Worm (Caenorhabditis elegans) whole organism, L1 larva: Measurements from ENCODE around the gene sdz-33.
A peak's percentile ranks its signal among the peaks of the same experiment; 100 is the strongest.

Source experiments
- C04F5.9 ChIP-seq: sonication (generic microtip); optimal IDR thresholded peaks from 2 replicates; lab custom pipeline; 2016; ENCODE audit warnings: missing genetic modification characterization, missing compliant biosample characterization
- C34B4.2 ChIP-seq: sonication (generic microtip); optimal IDR thresholded peaks from 2 replicates; lab custom pipeline; 2017; ENCODE audit warnings: mild to moderate bottlenecking, missing genetic modification characterization, missing compliant biosample characterization
- ceh-8 ChIP-seq: fragments of 200-800 bp; sonication (Bioruptor generic); optimal IDR thresholded peaks from 2 replicates; lab custom pipeline; 2018; ENCODE audit warnings: mild to moderate bottlenecking, missing genetic modification characterization, moderate library complexity, missing compliant biosample characterization
- ces-1 ChIP-seq: fragments of 150-350 bp; optimal IDR thresholded peaks from 2 replicates; lab custom pipeline; 2014; ENCODE audit warnings: missing biosample characterization, missing genetic modification reagents, missing genetic modification characterization
- efl-1 ChIP-seq, 4 experiments: fragments of 150-350 bp; optimal IDR thresholded peaks in 3 of 4; peaks in 1 of 4; 1 replicate in 1 of 4; 2 replicates in 3 of 4; lab custom pipeline; 2014; ENCODE audit warnings: missing biosample characterization in 2 of 4, missing genetic modification characterization in 2 of 4, missing genetic modification reagents in 2 of 4
- efl-3 ChIP-seq: fragments of 200-800 bp; sonication (Bioruptor generic); optimal IDR thresholded peaks from 2 replicates; lab custom pipeline; 2018; ENCODE audit warnings: mild to moderate bottlenecking, missing genetic modification characterization, missing compliant biosample characterization
- egl-13 ChIP-seq: sonication (generic microtip); optimal IDR thresholded peaks from 2 replicates; lab custom pipeline; 2016; ENCODE audit warnings: missing genotype, missing genetic modification reagents, missing genetic modification characterization, missing compliant biosample characterization
- elt-3 ChIP-seq, 6 experiments: fragments of 150-350 bp in 1 of 6; sonication (generic microtip); optimal IDR thresholded peaks; 2 replicates each; lab custom pipeline; 2017 to 2018; ENCODE audit warnings: missing biosample characterization in 6 of 6, missing genetic modification characterization in 6 of 6, inconsistent platforms in 1 of 6
- fkh-8 ChIP-seq: sonication (generic microtip); optimal IDR thresholded peaks from 2 replicates; lab custom pipeline; 2016; ENCODE audit warnings: mild to moderate bottlenecking, missing genetic modification characterization, missing compliant biosample characterization
- grh-1 ChIP-seq: fragments of 200-800 bp; sonication (Bioruptor generic); IDR thresholded peaks from 2 replicates; pipeline ENCODE4 v1.3.6; 2022; ENCODE audit warnings: missing genetic modification reagents, missing genetic modification characterization, missing compliant biosample characterization
- hlh-17 ChIP-seq: fragments of 200-800 bp; sonication (Bioruptor generic); optimal IDR thresholded peaks from 2 replicates; lab custom pipeline; 2018; ENCODE audit warnings: missing genetic modification characterization, mild to moderate bottlenecking, missing compliant biosample characterization, moderate library complexity, borderline replicate concordance
- hlh-4 ChIP-seq: sonication (generic microtip); optimal IDR thresholded peaks from 2 replicates; lab custom pipeline; 2016; ENCODE audit warnings: mild to moderate bottlenecking, missing genetic modification characterization, missing compliant biosample characterization
- jun-1 ChIP-seq: fragments of 150-350 bp; optimal IDR thresholded peaks from 2 replicates; lab custom pipeline; 2014; ENCODE audit warnings: missing biosample characterization, missing genetic modification reagents, missing genetic modification characterization
- lin-14 ChIP-seq: fragments of 200-800 bp; sonication (Bioruptor generic); optimal IDR thresholded peaks from 2 replicates; lab custom pipeline; 2018; ENCODE audit warnings: mild to moderate bottlenecking, missing genetic modification characterization, moderate library complexity, missing compliant biosample characterization
- lin-15B ChIP-seq: fragments of 150-350 bp; sonication (generic microtip); optimal IDR thresholded peaks from 3 replicates; lab custom pipeline; 2014; ENCODE audit warnings: missing biosample characterization, missing genetic modification characterization
- lin-39 ChIP-seq: fragments of 150-350 bp; optimal IDR thresholded peaks from 2 replicates; lab custom pipeline; 2014; ENCODE audit warnings: missing biosample characterization, missing genetic modification reagents, missing genetic modification characterization
- lir-3 ChIP-seq: sonication (generic microtip); optimal IDR thresholded peaks from 2 replicates; lab custom pipeline; 2016; ENCODE audit warnings: mild to moderate bottlenecking, missing genetic modification characterization, moderate library complexity, missing compliant biosample characterization; ENCODE audit not compliant: poor library complexity
- lsy-2 ChIP-seq, 2 experiments: fragments of 150-350 bp; optimal IDR thresholded peaks; 2 replicates each; lab custom pipeline; 2014; ENCODE audit warnings: missing biosample characterization in 2 of 2, missing genetic modification characterization in 2 of 2
- mab-9 ChIP-seq: fragments of 200-800 bp; sonication (Bioruptor generic); IDR thresholded peaks from 2 replicates; pipeline ENCODE4 v1.3.6; 2022; ENCODE audit warnings: missing genetic modification reagents, missing genetic modification characterization, missing compliant biosample characterization
- mdl-1 ChIP-seq, 2 experiments: fragments of 150-350 bp; optimal IDR thresholded peaks; 2 replicates each; lab custom pipeline; 2014 to 2017; ENCODE audit warnings: missing biosample characterization in 2 of 2, missing genetic modification characterization in 2 of 2, inconsistent platforms in 1 of 2
- mep-1 ChIP-seq: fragments of 150-350 bp; optimal IDR thresholded peaks from 2 replicates; lab custom pipeline; 2014; ENCODE audit warnings: missing biosample characterization, missing genetic modification characterization
- nhr-19 ChIP-seq: fragments of 200-800 bp; sonication (Bioruptor generic); conservative IDR thresholded peaks from 2 replicates; pipeline ENCODE4 v1.3.6; 2022; ENCODE audit warnings: missing genetic modification characterization, missing compliant biosample characterization
- nhr-20 ChIP-seq: sonication (generic microtip); optimal IDR thresholded peaks from 2 replicates; lab custom pipeline; 2016; ENCODE audit warnings: mild to moderate bottlenecking, missing genetic modification characterization, missing compliant biosample characterization
- nhr-237 ChIP-seq: fragments of 150-350 bp; optimal IDR thresholded peaks from 2 replicates; lab custom pipeline; 2014; ENCODE audit warnings: missing biosample characterization, missing genetic modification characterization
- nhr-28 ChIP-seq: fragments of 150-350 bp; optimal IDR thresholded peaks from 2 replicates; lab custom pipeline; 2014; ENCODE audit warnings: missing biosample characterization, missing genetic modification characterization
- nhr-47 ChIP-seq: sonication (generic microtip); optimal IDR thresholded peaks from 2 replicates; lab custom pipeline; 2016; ENCODE audit warnings: mild to moderate bottlenecking, missing genetic modification characterization, moderate library complexity, missing compliant biosample characterization
- nhr-77 ChIP-seq: fragments of 150-350 bp; optimal IDR thresholded peaks from 2 replicates; lab custom pipeline; 2014; ENCODE audit warnings: missing biosample characterization, missing genetic modification characterization
- nhr-84 ChIP-seq: sonication (generic microtip); optimal IDR thresholded peaks from 2 replicates; lab custom pipeline; 2017; ENCODE audit warnings: missing biosample characterization, missing genetic modification characterization
- nhr-85 ChIP-seq: sonication (generic microtip); peaks from one replicate; lab custom pipeline; 2016; ENCODE audit warnings: missing genetic modification characterization, inconsistent platforms, missing compliant biosample characterization
- pag-3 ChIP-seq: sonication (generic microtip); optimal IDR thresholded peaks from 2 replicates; lab custom pipeline; 2017; ENCODE audit warnings: missing genetic modification characterization, mild to moderate bottlenecking, missing compliant biosample characterization, antibody characterized with exemption, borderline replicate concordance; ENCODE audit not compliant: insufficient read depth
- pax-3 ChIP-seq: fragments of 200-800 bp; sonication (Bioruptor generic); optimal IDR thresholded peaks from 2 replicates; lab custom pipeline; 2018; ENCODE audit warnings: mild to moderate bottlenecking, missing genetic modification characterization, moderate library complexity, missing compliant biosample characterization
- sptf-1 ChIP-seq: fragments of 150-350 bp; optimal IDR thresholded peaks from 2 replicates; lab custom pipeline; 2014; ENCODE audit warnings: missing biosample characterization, missing genetic modification characterization
- swsn-7 ChIP-seq: sonication (generic microtip); optimal IDR thresholded peaks from 2 replicates; lab custom pipeline; 2016; ENCODE audit warnings: missing genetic modification characterization, missing compliant biosample characterization
- tbx-2 ChIP-seq: sonication (generic microtip); optimal IDR thresholded peaks from 2 replicates; lab custom pipeline; 2016; ENCODE audit warnings: missing genetic modification characterization, missing compliant biosample characterization
- tlp-1 ChIP-seq: fragments of 150-350 bp; optimal IDR thresholded peaks from 2 replicates; lab custom pipeline; 2014; ENCODE audit warnings: missing biosample characterization, missing genetic modification characterization
- unc-30 ChIP-seq: sonication (generic microtip); optimal IDR thresholded peaks from 2 replicates; lab custom pipeline; 2017; ENCODE audit warnings: missing biosample characterization, missing genetic modification characterization
- unc-86 ChIP-seq: sonication (generic microtip); optimal IDR thresholded peaks from 2 replicates; lab custom pipeline; 2016; ENCODE audit warnings: missing genetic modification characterization, missing compliant biosample characterization
- unc-98 ChIP-seq: fragments of 200-800 bp; sonication (Bioruptor generic); IDR thresholded peaks from 2 replicates; pipeline ENCODE4 v1.3.6; 2022; ENCODE audit warnings: missing genetic modification characterization, missing compliant biosample characterization
- vab-15 ChIP-seq: sonication (generic microtip); optimal IDR thresholded peaks from 2 replicates; lab custom pipeline; 2017; ENCODE audit warnings: missing genotype, mild to moderate bottlenecking, missing genetic modification characterization, missing compliant biosample characterization
- ztf-11 ChIP-seq, 2 experiments: sonication (generic microtip); optimal IDR thresholded peaks; 2 replicates each; lab custom pipeline; 2016 to 2017; ENCODE audit warnings: missing genetic modification characterization in 2 of 2, missing biosample characterization in 1 of 2, missing compliant biosample characterization in 1 of 2

Gene sdz-33

ce11 chrIII:11923586-11923985 lies 16.3 kb downstream of the sdz-33 start, which contains the start of gene nft-1:
nft-1 (plus strand) TSS chrIII:11923886.
- TF ChIP-seq ztf-11 (tag; optimal IDR thresholded peaks at IDR 0.05; lab: Kevin White, UChicago) (no peak), efl-1 (optimal IDR thresholded peaks at IDR 0.05; lab: Kevin White, UChicago) (no peak), efl-1 (GFP tag; optimal IDR thresholded peaks at IDR 0.05 in 1 of 2; lab: Kevin White, UChicago) (peak in 1 of 2 experiments; percentile 2), lin-39 (tag; lab: Kevin White, UChicago) (no peak), pax-3 (tag; lab: Kevin White, UChicago) (no peak), C34B4.2 (tag; lab: Kevin White, UChicago) (no peak), lsy-2 (tag; optimal IDR thresholded peaks at IDR 0.05; lab: Kevin White, UChicago) (no peak)

ce11 chrIII:11930899-11931298 lies 23.6 kb downstream of the sdz-33 start:
- no peak for TF ChIP-seq lin-39 (tag; lab: Kevin White, UChicago)
- TF ChIP-seq efl-1 (optimal IDR thresholded peaks at IDR 0.05; lab: Kevin White, UChicago) = no peak
- TF ChIP-seq efl-1 (GFP tag; optimal IDR thresholded peaks at IDR 0.05 in 1 of 2; lab: Kevin White, UChicago) = peak in 1 of 2 experiments; percentile 54
- 0 out of 2 replicates have a peak, but pooled peaks have one; percentile 2 for TF ChIP-seq nhr-19 (GFP tag; lab: Robert Waterston, UW)

- TF ChIP-seq nhr-85 (peak; percentile 30), mdl-1 (tag; optimal IDR thresholded peaks at IDR 0.05; lab: Kevin White, UChicago) (no peak), unc-86 (tag; lab: Kevin White, UChicago) (no peak)
Measured at ce11 chrIII:11931960-11932359, 24.7 kb downstream of the sdz-33 start.

ce11 chrIII:11933539-11933938 lies 26.3 kb downstream of the sdz-33 start, which contains the start of gene dolk-1:
dolk-1 (minus strand) TSS chrIII:11933639.
- TF ChIP-seq jun-1 (tag; lab: Kevin White, UChicago) (no peak), nhr-19 (GFP tag; lab: Robert Waterston, UW) (no peak), vab-15 (no peak), elt-3 (tag; optimal IDR thresholded peaks at IDR 0.05; lab: Kevin White, UChicago) (no peak)
- TF ChIP-seq, all 84 proteins: peak for 0

- peak; percentile 1 for TF ChIP-seq mep-1 (tag; lab: Kevin White, UChicago)
- no peak for TF ChIP-seq mab-9 (GFP tag; lab: Robert Waterston, UW)
- no peak for TF ChIP-seq hlh-4 (tag; lab: Kevin White, UChicago)
- TF ChIP-seq ces-1 (GFP tag; lab: Kevin White, UChicago) = no peak
- peak; percentile 46 for TF ChIP-seq ceh-8 (GFP tag; lab: Kevin White, UChicago)
- TF ChIP-seq lin-15B (tag; lab: Kevin White, UChicago) = no peak
- TF ChIP-seq nhr-84 (tag; lab: Kevin White, UChicago) = no peak
- TF ChIP-seq egl-13 (tag; lab: Kevin White, UChicago) = peak; percentile 2
- TF ChIP-seq nhr-20 = peak; percentile 13
- TF ChIP-seq C34B4.2 (tag; lab: Kevin White, UChicago) = no peak
- no peak for TF ChIP-seq tlp-1
- TF ChIP-seq nhr-28 (tag; lab: Kevin White, UChicago) = no peak
- TF ChIP-seq unc-98 (GFP tag; lab: Robert Waterston, UW) = 0 out of 2 replicates have a peak, but pooled peaks have one; percentile 37
- TF ChIP-seq hlh-17 (GFP tag; lab: Kevin White, UChicago) = no peak
- TF ChIP-seq nhr-77 = no peak
- TF ChIP-seq unc-30 (tag; lab: Kevin White, UChicago) = no peak
- peak; percentile 18 for TF ChIP-seq swsn-7 (tag; lab: Kevin White, UChicago)
- no peak for TF ChIP-seq sptf-1 (tag; lab: Kevin White, UChicago)
- TF ChIP-seq efl-3 = no peak
- no peak for TF ChIP-seq grh-1 (GFP tag; lab: Robert Waterston, UW)
- no peak for TF ChIP-seq elt-3 (tag; optimal IDR thresholded peaks at IDR 0.05; lab: Kevin White, UChicago)
- TF ChIP-seq fkh-8 (tag; lab: Kevin White, UChicago) = peak; percentile 89
- no peak for TF ChIP-seq pag-3 (tag; lab: Kevin White, UChicago)
- peak in 1 of 2 experiments; percentile 9 for TF ChIP-seq lsy-2 (tag; optimal IDR thresholded peaks at IDR 0.05; lab: Kevin White, UChicago)
- no peak for TF ChIP-seq lir-3 (tag; lab: Kevin White, UChicago)
- no peak for TF ChIP-seq tbx-2 (tag; lab: Kevin White, UChicago)
- no peak for TF ChIP-seq nhr-237 (tag; lab: Kevin White, UChicago)
- peak; percentile 64 for TF ChIP-seq nhr-47 (tag; lab: Kevin White, UChicago)
- no peak for TF ChIP-seq lin-14 (GFP tag; lab: Kevin White, UChicago)
- peak; percentile 35 for TF ChIP-seq nhr-85
- no peak for TF ChIP-seq C04F5.9 (tag; lab: Kevin White, UChicago)
Measured at ce11 chrIII:11935032-11935947, 28.0 kb downstream of the sdz-33 start.
